Worm (Caenorhabditis elegans) whole organism, L1 larva: ENCODE measurements around the gene clec-233.

Source experiments
- hlh-17 ChIP-seq: fragments of 200-800 bp; sonication (Bioruptor generic); optimal IDR thresholded peaks from 2 replicates; lab custom pipeline; 2018; ENCODE audit warnings: missing genetic modification characterization, mild to moderate bottlenecking, missing compliant biosample characterization, moderate library complexity, borderline replicate concordance
- lin-13 ChIP-seq: fragments of 150-350 bp; optimal IDR thresholded peaks from 2 replicates; lab custom pipeline; 2014; ENCODE audit warnings: missing biosample characterization, missing genetic modification reagents, missing genetic modification characterization
- nhr-237 ChIP-seq: fragments of 150-350 bp; optimal IDR thresholded peaks from 2 replicates; lab custom pipeline; 2014; ENCODE audit warnings: missing biosample characterization, missing genetic modification characterization
- swsn-7 ChIP-seq: sonication (generic microtip); optimal IDR thresholded peaks from 2 replicates; lab custom pipeline; 2016; ENCODE audit warnings: missing genetic modification characterization, missing compliant biosample characterization
- tbx-2 ChIP-seq: sonication (generic microtip); optimal IDR thresholded peaks from 2 replicates; lab custom pipeline; 2016; ENCODE audit warnings: missing genetic modification characterization, missing compliant biosample characterization
- unc-86 ChIP-seq: sonication (generic microtip); optimal IDR thresholded peaks from 2 replicates; lab custom pipeline; 2016; ENCODE audit warnings: missing genetic modification characterization, missing compliant biosample characterization
- zag-1 ChIP-seq: fragments of 150-350 bp; optimal IDR thresholded peaks from 2 replicates; lab custom pipeline; 2014; ENCODE audit warnings: missing biosample characterization, missing genetic modification characterization
- ztf-11 ChIP-seq, 2 experiments: sonication (generic microtip); optimal IDR thresholded peaks; 2 replicates each; lab custom pipeline; 2016 to 2017; ENCODE audit warnings: missing genetic modification characterization in 2 of 2, missing biosample characterization in 1 of 2, missing compliant biosample characterization in 1 of 2

ce11 chrV:16195379-16195778, 38.3 kb upstream of the clec-233 start, which contains the start of gene rabr-3:
- no peak for TF ChIP-seq unc-86 (tag; lab: Kevin White, UChicago)
- TF ChIP-seq lin-13 (GFP tag; lab: Kevin White, UChicago) = no peak
- no peak for TF ChIP-seq nhr-237
- no peak for TF ChIP-seq swsn-7
- no peak for TF ChIP-seq tbx-2 (tag; lab: Kevin White, UChicago)
- TF ChIP-seq ztf-11 (tag; optimal IDR thresholded peaks at IDR 0.05; lab: Kevin White, UChicago) = no peak
- TF ChIP-seq zag-1 (tag; lab: Kevin White, UChicago) = no peak
- TF ChIP-seq hlh-17 (GFP tag; lab: Kevin White, UChicago) = no peak
